Worm (Caenorhabditis elegans): Measurements from ENCODE around the gene scc-3.

DNA sequence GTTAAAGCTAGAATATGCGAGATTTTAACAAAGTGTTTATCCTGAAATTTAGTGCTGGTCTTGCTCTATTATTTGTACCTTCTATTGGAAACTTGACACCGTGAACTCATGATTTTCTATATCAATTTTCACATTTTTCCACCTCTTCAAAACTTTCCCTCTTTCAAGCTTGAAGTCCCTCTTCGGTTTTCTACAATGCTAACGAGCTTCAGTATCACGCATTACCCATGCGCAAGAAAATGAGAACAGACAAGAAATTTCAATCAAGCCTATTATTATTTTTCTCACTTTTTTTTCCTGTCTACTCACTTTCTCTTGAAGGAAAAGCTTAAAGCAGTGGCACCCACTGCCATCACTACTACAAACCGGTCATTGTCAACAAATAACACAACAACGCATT, 48.1 kb downstream of the scc-3 start:
- TF ChIP-seq him-1 (tag; optimal IDR thresholded peaks at IDR 0.05): no peak
- no peak for TF ChIP-seq W03F9.2 (tag; optimal IDR thresholded peaks at IDR 0.05)
